Worm (Caenorhabditis elegans) whole organism, L4/young adult: ENCODE results near the gene ceh-63.
A peak's percentile ranks its signal among the peaks of the same experiment; 100 is the strongest.

Experiments
- W03F9.2 ChIP-seq: fragments of 150-350 bp; optimal IDR thresholded peaks from 2 replicates; lab custom pipeline; 2014; ENCODE audit warnings: missing biosample characterization, missing genetic modification characterization
- dao-5 ChIP-seq: sonication (generic microtip); optimal IDR thresholded peaks from 2 replicates; lab custom pipeline; 2016; ENCODE audit warnings: missing genotype, missing genetic modification characterization, moderate library complexity, missing compliant biosample characterization
- him-1 ChIP-seq: sonication (generic microtip); optimal IDR thresholded peaks from 2 replicates; lab custom pipeline; 2016; ENCODE audit warnings: missing genotype, missing genetic modification reagents, missing genetic modification characterization, missing compliant biosample characterization

The ceh-63 gene

DNA sequence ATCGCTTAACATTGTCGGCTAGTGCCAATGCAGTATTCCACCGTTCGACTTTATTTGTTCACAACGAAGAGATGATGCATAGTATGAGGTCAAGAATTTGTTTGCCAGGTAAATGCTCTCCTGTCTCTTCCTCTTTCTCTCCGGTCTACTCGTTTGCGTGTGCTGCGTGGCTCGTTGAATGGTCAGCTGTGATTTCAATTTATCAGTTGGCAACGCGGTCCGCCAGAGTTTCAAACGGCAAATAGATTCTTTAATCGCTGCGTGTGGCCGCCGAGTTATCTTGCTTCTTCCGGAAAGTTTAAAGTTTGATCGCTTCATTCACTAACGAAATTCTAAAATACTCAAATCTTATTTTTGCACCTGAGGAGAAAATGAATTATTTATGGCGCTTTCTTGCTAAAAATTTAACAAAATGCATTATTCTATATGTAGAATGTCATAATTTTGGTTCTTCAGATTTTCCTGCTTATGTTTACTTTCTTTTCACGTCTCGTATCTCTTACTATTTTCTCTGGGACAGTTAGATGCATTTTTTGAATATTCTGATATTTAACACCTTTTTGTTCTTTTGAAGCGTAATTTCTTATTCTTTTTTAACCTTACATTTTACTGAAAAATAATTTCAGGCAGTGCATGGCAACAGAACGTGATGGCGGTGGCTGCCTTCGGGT, 6.8 kb upstream of the ceh-63 start, which contains the start of gene tsp-17:
Gene tsp-17 (plus strand): TSS at position 621 of the 671 bp plus-strand sequence.
- TF ChIP-seq him-1 (tag; lab: Kevin White, UChicago), result no peak
- TF ChIP-seq dao-5 (tag; lab: Kevin White, UChicago), result no peak
- TF ChIP-seq W03F9.2 (tag; lab: Kevin White, UChicago), result no peak

DNA sequence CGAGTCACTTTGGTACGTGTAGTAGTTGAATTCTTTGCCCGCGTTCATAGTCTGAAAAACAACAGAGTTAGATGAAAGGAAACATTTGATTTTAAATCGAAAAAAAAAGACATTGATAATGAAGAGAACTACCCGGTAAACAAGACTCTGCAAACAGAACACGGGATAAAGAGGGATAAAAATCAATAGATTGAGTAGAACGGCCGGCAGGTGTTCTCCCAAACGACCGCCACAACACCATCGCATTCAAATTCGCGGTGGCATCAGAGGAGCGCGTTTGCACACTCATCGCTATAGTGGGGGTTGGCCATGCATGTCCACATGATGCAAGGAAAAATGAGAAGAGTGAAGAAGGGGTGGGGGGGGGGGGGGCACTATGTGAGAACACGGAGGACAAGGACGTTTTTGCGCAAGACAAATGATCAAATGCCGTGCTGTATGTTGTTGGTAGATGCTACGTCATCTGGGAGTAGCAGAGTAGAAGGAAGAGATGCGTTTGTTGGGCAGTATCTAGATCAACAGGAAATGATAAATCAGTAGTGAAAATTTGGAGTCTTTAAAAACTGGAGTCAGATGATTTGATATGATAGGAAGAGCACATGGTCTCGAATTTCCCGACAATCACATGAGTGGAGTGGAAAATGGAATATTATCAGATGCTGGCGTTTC, 4.8 kb upstream of the ceh-63 start, which contains the start of gene tag-52:
Gene tag-52 (minus strand): TSS at position 51 of the 669 bp plus-strand sequence.
- no peak for TF ChIP-seq W03F9.2 (tag; lab: Kevin White, UChicago)
- no peak for TF ChIP-seq dao-5 (tag; lab: Kevin White, UChicago)
- no peak for TF ChIP-seq him-1 (tag; lab: Kevin White, UChicago)

DNA sequence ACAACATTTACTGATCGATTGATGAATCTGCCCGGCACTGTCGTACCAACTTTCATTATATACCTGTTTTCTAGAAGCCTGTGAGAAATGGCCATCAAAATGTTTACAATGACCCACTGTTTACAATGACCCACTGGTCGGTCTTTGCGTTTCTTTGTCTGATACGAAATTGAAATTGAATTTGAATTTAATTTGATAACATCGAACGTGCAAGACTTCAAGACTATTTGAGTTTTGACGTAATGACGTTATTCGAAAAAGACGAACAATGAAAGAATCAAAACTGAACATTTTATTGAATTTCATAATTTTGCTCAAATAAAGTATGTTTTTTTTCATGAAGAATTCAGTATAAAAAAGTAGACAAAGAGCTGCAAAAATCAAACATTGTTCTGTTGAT, 1.9 kb downstream of the ceh-63 start, which contains the start of gene C02F12.5:
Gene C02F12.5 (minus strand): TSS at position 101 of the 400 bp plus-strand sequence.
- TF ChIP-seq him-1 (tag; lab: Kevin White, UChicago) (no peak), dao-5 (tag; lab: Kevin White, UChicago) (no peak), W03F9.2 (tag; lab: Kevin White, UChicago) (no peak)

DNA sequence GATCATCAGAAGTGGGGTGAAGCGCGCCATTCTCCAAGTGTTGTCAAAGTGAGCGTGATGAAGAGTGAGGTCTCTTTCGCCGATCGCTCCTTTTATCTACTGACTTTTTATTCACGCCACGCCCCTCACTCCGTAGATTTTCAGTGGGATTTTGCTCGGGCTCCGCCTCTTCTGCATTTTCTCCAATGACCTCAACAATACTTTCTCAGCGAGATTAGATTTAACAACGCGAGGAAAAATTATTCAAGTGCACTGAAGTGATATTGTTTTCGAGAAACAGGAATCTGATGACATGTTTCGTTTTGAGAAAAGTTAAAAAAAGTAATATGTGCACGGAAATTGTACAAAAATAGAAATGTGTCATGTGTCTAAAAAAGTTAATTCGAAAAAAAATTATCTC, 5.0 kb downstream of the ceh-63 start, which contains the start of gene snet-1:
Gene snet-1 (minus strand): TSS at position 101 of the 400 bp plus-strand sequence.
- no peak for TF ChIP-seq dao-5 (tag; lab: Kevin White, UChicago)
- no peak for TF ChIP-seq W03F9.2 (tag; lab: Kevin White, UChicago)
- no peak for TF ChIP-seq him-1 (tag; lab: Kevin White, UChicago)

- TF ChIP-seq him-1 (tag; lab: Kevin White, UChicago) (no peak), dao-5 (tag; lab: Kevin White, UChicago) (no peak), W03F9.2 (tag; lab: Kevin White, UChicago) (no peak)
These were observed 14.7 kb downstream of the ceh-63 start, which contains the start of gene R11G1.1 for ce11 chrX:3659192-3659591. Gene R11G1.1, plus strand, starts transcription at chrX:3659492.

DNA sequence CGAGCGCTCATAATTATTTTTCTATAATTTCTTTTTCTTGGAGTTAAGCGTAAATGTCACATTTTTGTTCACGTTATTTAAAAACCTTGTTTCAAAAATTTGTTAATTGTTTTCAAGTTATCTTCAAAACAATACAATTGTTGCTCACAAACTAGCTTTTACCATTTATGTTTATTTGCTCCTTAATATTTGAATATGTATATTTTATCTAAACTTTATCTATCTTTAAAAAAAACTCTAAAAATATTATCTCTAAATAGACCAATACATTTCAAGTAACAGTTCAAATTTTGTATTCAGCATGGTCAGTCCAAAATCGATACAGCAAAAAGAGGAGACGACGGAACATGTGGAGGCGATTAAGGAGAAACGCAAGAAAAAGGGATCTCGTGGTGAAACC, 17.9 kb downstream of the ceh-63 start, which contains the start of gene R11G1.7:
Gene R11G1.7 (plus strand): TSS at position 301 of the 400 bp plus-strand sequence.
- TF ChIP-seq dao-5 (tag; lab: Kevin White, UChicago), result no peak
- TF ChIP-seq him-1 (tag; lab: Kevin White, UChicago), result no peak
- TF ChIP-seq W03F9.2 (tag; lab: Kevin White, UChicago), result no peak

DNA sequence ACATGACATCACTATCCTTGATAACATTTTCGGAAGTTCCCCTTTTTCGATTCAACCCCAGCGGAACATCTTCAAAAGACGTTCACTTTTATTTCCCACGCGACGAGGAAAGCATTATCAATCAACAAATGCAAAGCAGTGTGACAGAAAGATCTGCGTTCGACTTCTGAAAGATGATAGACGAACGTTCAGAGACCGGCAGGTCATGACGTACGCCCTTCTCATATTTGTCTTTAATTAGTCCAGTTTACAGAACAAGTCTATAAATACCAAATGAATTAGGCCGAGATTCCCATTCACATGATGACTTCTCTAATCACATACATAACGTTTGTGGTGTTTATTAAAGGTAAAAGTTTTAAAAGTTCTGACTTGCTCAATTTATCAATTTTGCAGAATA, 19.2 kb downstream of the ceh-63 start, which contains the start of gene R11G1.11:
Gene R11G1.11 (plus strand): TSS at position 301 of the 400 bp plus-strand sequence.
- TF ChIP-seq W03F9.2 (tag; lab: Kevin White, UChicago), result no peak
- TF ChIP-seq him-1 (tag; lab: Kevin White, UChicago), result no peak
- no peak for TF ChIP-seq dao-5 (tag; lab: Kevin White, UChicago)

DNA sequence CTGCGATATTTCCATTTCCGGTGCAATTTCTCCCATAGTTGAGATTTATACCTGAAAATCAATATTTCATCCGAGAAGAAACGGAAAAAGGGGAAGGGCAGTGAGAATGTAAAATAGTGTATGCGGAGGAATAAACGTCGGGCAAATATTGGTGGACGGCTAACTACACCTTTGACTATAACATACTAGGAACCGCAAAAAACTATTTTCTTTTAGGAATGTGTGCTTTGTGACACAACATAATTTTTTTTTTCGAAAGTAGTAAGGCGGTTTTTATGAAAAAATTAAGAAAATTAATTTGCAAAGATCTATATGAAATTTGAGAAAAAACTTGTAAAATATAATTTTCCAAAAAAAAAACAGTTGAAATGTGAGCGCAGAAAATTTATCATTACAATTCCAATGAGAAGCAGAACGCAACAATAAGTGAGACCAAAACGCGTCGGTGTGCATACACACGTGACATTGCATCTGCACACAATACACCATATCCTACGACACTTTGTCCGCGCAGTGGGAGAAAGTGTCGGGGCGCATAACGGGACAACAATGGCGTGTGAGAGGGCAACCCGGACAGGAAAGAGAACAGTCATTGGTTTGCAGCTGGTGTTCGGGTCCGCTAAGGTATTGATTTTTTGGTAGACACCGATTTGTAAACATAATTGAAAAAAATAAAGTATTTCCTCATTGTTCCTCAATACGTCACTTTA, 23.6 kb downstream of the ceh-63 start, which contains the start of the genes sax-1 and R11G1.2:
Gene sax-1 (minus strand): TSS at position 51 of the 710 bp plus-strand sequence.
Gene R11G1.2 (plus strand): TSS at position 515 of the 710 bp plus-strand sequence.
- TF ChIP-seq him-1 (tag; lab: Kevin White, UChicago) (no peak), W03F9.2 (tag; lab: Kevin White, UChicago) (peak; percentile 39), dao-5 (tag; lab: Kevin White, UChicago) (no peak)

DNA sequence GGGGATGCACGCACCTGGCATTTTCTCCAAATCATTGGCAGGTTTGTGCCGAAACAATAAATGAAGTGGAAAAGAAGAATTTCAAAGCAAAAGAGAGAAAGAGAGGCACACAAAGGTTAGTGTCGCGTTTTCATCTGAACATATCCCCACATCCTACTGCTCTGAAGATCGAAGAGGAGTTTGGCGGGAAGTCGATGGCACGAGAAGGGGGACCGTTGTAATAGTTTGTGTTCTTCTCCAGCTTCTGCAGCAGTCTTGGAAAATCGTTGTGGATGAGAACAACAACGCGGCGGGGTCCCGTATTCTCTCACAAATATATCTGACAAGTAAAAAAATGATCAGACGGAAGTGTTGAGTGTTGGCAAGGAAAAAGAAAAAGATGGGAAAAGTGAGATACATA, 27.9 kb downstream of the ceh-63 start:
- TF ChIP-seq dao-5 (tag; lab: Kevin White, UChicago) (no peak), W03F9.2 (tag; lab: Kevin White, UChicago) (no peak), him-1 (tag; lab: Kevin White, UChicago) (no peak)

- TF ChIP-seq him-1 (tag; lab: Kevin White, UChicago) (no peak), W03F9.2 (tag; lab: Kevin White, UChicago) (no peak), dao-5 (tag; lab: Kevin White, UChicago) (no peak)
These were observed 29.1 kb downstream of the ceh-63 start, which contains the start of gene tmem-24 for ce11 chrX:3644796-3645195. Gene tmem-24, minus strand, starts transcription at chrX:3644896.

DNA sequence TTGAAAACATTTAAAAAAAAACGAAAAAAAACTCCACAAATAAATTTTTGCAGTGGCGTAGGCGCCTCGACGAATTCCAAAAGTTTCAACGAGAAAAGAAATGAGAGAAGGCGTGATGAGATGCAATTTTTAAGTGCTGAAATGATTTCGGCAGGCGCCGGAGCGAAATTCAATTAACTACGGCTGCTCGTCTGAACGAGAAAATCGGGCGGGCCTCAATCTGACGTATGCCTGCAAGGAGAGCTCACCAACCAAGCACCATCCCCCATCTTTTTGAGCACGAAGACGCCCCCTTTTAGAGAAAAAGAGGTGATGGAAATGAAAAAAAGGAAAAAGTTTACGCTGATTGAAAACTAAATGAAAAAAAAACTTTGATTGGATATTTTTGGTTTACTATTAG, 39.1 kb downstream of the ceh-63 start:
- TF ChIP-seq dao-5 (tag; lab: Kevin White, UChicago) (no peak), him-1 (tag; lab: Kevin White, UChicago) (no peak)

DNA sequence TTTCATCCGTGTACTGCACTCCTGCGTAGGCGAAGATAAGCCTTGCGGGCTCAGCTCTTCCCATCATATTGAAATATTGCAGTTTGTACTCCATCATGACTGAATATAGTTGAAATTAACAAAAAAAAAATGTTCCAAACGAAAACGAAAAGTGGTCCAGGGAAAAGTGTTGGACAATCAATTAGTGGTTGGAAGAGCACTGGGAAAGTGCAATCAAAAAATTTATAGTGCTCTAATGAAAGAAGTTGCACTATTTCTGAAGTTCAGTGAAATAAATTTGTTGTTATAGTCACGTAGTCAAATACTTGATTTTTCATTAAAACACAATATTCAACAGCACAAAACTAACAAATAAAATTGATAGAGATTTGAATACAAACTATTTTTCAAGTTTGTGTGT, 40.2 kb downstream of the ceh-63 start, which contains the start of gene gst-11:
Gene gst-11 (minus strand): TSS at position 101 of the 400 bp plus-strand sequence.
- TF ChIP-seq W03F9.2 (tag; lab: Kevin White, UChicago) (no peak), dao-5 (tag; lab: Kevin White, UChicago) (no peak), him-1 (tag; lab: Kevin White, UChicago) (no peak)
